Worm (Caenorhabditis elegans) whole organism, midembryonic: Measurements from ENCODE around the gene F11C7.7.

Source experiments
- T22C8.4 ChIP-seq: fragments of 200-800 bp; sonication (Bioruptor generic); IDR thresholded peaks from 2 replicates; pipeline ENCODE4 v1.3.6; 2022; ENCODE audit warnings: missing genetic modification characterization, missing compliant biosample characterization
- cog-1 ChIP-seq: sonication (generic microtip); optimal IDR thresholded peaks from 2 replicates; lab custom pipeline; 2016; ENCODE audit warnings: missing genetic modification characterization, missing compliant biosample characterization
- klf-2 ChIP-seq: fragments of 200-800 bp; sonication (Bioruptor generic); conservative IDR thresholded peaks from 2 replicates; pipeline ENCODE4 v1.3.6; 2022; ENCODE audit warnings: missing genetic modification reagents, missing genetic modification characterization, missing compliant biosample characterization
- ref-1 ChIP-seq: fragments of 200-800 bp; sonication (Bioruptor generic); conservative IDR thresholded peaks from 2 replicates; pipeline ENCODE4 v1.3.6; 2022; ENCODE audit warnings: missing genetic modification reagents, missing genetic modification characterization, missing compliant biosample characterization
- ztf-23 ChIP-seq: fragments of 200-800 bp; sonication (Bioruptor generic); IDR thresholded peaks from 2 replicates; pipeline ENCODE4 v1.3.6; 2022; ENCODE audit warnings: missing genetic modification reagents, missing genetic modification characterization, missing compliant biosample characterization

- TF ChIP-seq klf-2 (GFP tag; lab: Robert Waterston, UW) (no peak), ztf-23 (GFP tag; lab: Robert Waterston, UW) (no peak), cog-1 (tag; lab: Kevin White, UChicago) (no peak), ref-1 (GFP tag; lab: Robert Waterston, UW) (no peak), T22C8.4 (GFP tag; lab: Robert Waterston, UW) (no peak)
Observed at ce11 chrX:17385102-17385501, 13.3 kb upstream of the F11C7.7 start.
